Worm (Caenorhabditis elegans) whole organism, young adult: Measurements from ENCODE around the gene atf-6.
A peak's percentile ranks its signal among the peaks of the same experiment; 100 is the strongest.

Experiments used
- B0261.1 ChIP-seq: sonication (generic microtip); optimal IDR thresholded peaks from 2 replicates; lab custom pipeline; 2016; ENCODE audit warnings: mild to moderate bottlenecking, missing genetic modification characterization, moderate library complexity, missing compliant biosample characterization
- C06A6.2 ChIP-seq: fragments of 200-800 bp; sonication (Bioruptor generic); conservative IDR thresholded peaks from 2 replicates; pipeline ENCODE4 v1.3.6; 2022; ENCODE audit warnings: missing genetic modification characterization, missing compliant biosample characterization
- F23B12.7 ChIP-seq: sonication (generic microtip); optimal IDR thresholded peaks from 2 replicates; lab custom pipeline; 2017; ENCODE audit warnings: missing genetic modification characterization, mild to moderate bottlenecking, missing compliant biosample characterization, antibody characterized with exemption, moderate library complexity; ENCODE audit not compliant: insufficient read depth
- F52B5.7 ChIP-seq: sonication (generic microtip); optimal IDR thresholded peaks from 2 replicates; lab custom pipeline; 2016; ENCODE audit warnings: mild to moderate bottlenecking, missing genetic modification characterization, missing compliant biosample characterization
- F55B11.4 ChIP-seq: sonication (generic microtip); optimal IDR thresholded peaks from 2 replicates; lab custom pipeline; 2016; ENCODE audit warnings: missing compliant biosample characterization, missing genetic modification characterization, borderline replicate concordance; ENCODE audit not compliant: insufficient read depth
- K11D2.4 ChIP-seq: fragments of 200-800 bp; sonication (Bioruptor generic); IDR thresholded peaks from 2 replicates; pipeline ENCODE4 v1.3.6; 2022; ENCODE audit warnings: missing genetic modification reagents, missing genetic modification characterization, missing compliant biosample characterization
- Y53G8AR.9 ChIP-seq: fragments of 200-800 bp; sonication (Bioruptor generic); conservative IDR thresholded peaks from 2 replicates; pipeline ENCODE4 v1.3.6; 2022; ENCODE audit warnings: missing genetic modification reagents, missing genetic modification characterization, missing compliant biosample characterization
- ama-1 ChIP-seq, 3 experiments: fragments of 150-350 bp in 1 of 3; sonication (generic microtip) in 2 of 3; optimal IDR thresholded peaks; 2 replicates each; lab custom pipeline; 2014 to 2018; ENCODE audit warnings: missing biosample characterization in 2 of 3, missing genetic modification characterization in 2 of 3, missing genetic modification reagents in 2 of 3
- aptf-2 ChIP-seq: fragments of 200-800 bp; sonication (Bioruptor generic); conservative IDR thresholded peaks from 2 replicates; pipeline ENCODE4 v1.3.6; 2022; ENCODE audit warnings: missing genetic modification reagents, missing genetic modification characterization, missing compliant biosample characterization
- athp-1 ChIP-seq: sonication (generic microtip); optimal IDR thresholded peaks from 2 replicates; lab custom pipeline; 2017; ENCODE audit warnings: mild to moderate bottlenecking, missing genetic modification characterization, missing compliant biosample characterization
- attf-5 ChIP-seq: fragments of 200-800 bp; sonication (Bioruptor generic); optimal IDR thresholded peaks from 2 replicates; lab custom pipeline; 2018; ENCODE audit warnings: mild to moderate bottlenecking, missing genetic modification characterization, missing compliant biosample characterization
- attf-6 ChIP-seq: fragments of 200-800 bp; sonication (Bioruptor generic); IDR thresholded peaks from 2 replicates; pipeline ENCODE4 v1.3.6; 2022; ENCODE audit warnings: missing genetic modification reagents, missing genetic modification characterization, missing compliant biosample characterization
- bed-2 ChIP-seq: fragments of 200-800 bp; sonication (Bioruptor generic); IDR thresholded peaks from 2 replicates; pipeline ENCODE4 v1.3.6; 2022; ENCODE audit warnings: missing genetic modification reagents, missing genetic modification characterization, missing compliant biosample characterization
- cebp-1 ChIP-seq, 2 experiments: fragments of 200-800 bp in 1 of 2; sonication (Bioruptor generic) in 1 of 2; sonication (generic microtip) in 1 of 2; IDR thresholded peaks in 1 of 2; optimal IDR thresholded peaks in 1 of 2; 2 replicates each; pipeline versions ENCODE4 v1.3.6 to Lab custom; 2017 to 2022; ENCODE audit warnings: missing compliant biosample characterization in 2 of 2, missing genetic modification characterization in 2 of 2, mild to moderate bottlenecking in 1 of 2, missing genetic modification reagents in 1 of 2, moderate library complexity in 1 of 2
- ceh-100 ChIP-seq: fragments of 200-800 bp; sonication (Bioruptor generic); IDR thresholded peaks from 2 replicates; pipeline ENCODE4 v1.3.6; 2022; ENCODE audit warnings: missing genetic modification reagents, missing genetic modification characterization, missing compliant biosample characterization
- ceh-27 ChIP-seq: fragments of 200-800 bp; sonication (Bioruptor generic); optimal IDR thresholded peaks from 2 replicates; lab custom pipeline; 2018; ENCODE audit warnings: mild to moderate bottlenecking, missing genetic modification characterization, moderate library complexity, missing compliant biosample characterization
- ceh-91 ChIP-seq: fragments of 200-800 bp; sonication (Bioruptor generic); IDR thresholded peaks from 2 replicates; pipeline ENCODE4 v1.3.6; 2022; ENCODE audit warnings: missing genetic modification reagents, missing genetic modification characterization, missing compliant biosample characterization
- die-1 ChIP-seq: sonication (generic microtip); optimal IDR thresholded peaks from 2 replicates; lab custom pipeline; 2016; ENCODE audit warnings: missing genotype, mild to moderate bottlenecking, missing genetic modification characterization, missing compliant biosample characterization
- efl-1 ChIP-seq: fragments of 150-350 bp; optimal IDR thresholded peaks from 2 replicates; lab custom pipeline; 2014; ENCODE audit warnings: missing biosample characterization, missing genetic modification reagents, missing genetic modification characterization
- egl-18 ChIP-seq: fragments of 200-800 bp; sonication (Bioruptor generic); IDR thresholded peaks from 2 replicates; pipeline ENCODE4 v1.3.6; 2022; ENCODE audit warnings: missing genetic modification reagents, missing genetic modification characterization, missing compliant biosample characterization
- egl-44 ChIP-seq: fragments of 200-800 bp; sonication (Bioruptor generic); IDR thresholded peaks from 2 replicates; pipeline ENCODE4 v1.3.6; 2022; ENCODE audit warnings: missing genetic modification reagents, missing genetic modification characterization, missing compliant biosample characterization
- ets-4 ChIP-seq: fragments of 200-800 bp; sonication (Bioruptor generic); optimal IDR thresholded peaks from 2 replicates; lab custom pipeline; 2018; ENCODE audit warnings: mild to moderate bottlenecking, missing genetic modification characterization, missing compliant biosample characterization
- fkh-3 ChIP-seq: sonication (generic microtip); optimal IDR thresholded peaks from 2 replicates; lab custom pipeline; 2016; ENCODE audit warnings: mild to moderate bottlenecking, missing genetic modification characterization, missing compliant biosample characterization
- gei-17 ChIP-seq: fragments of 200-800 bp; sonication (Bioruptor generic); optimal IDR thresholded peaks from 2 replicates; lab custom pipeline; 2018; ENCODE audit warnings: mild to moderate bottlenecking, missing genetic modification characterization, missing compliant biosample characterization
- hmg-20 ChIP-seq: fragments of 200-800 bp; sonication (Bioruptor generic); IDR thresholded peaks from 2 replicates; pipeline ENCODE4 v1.3.6; 2022; ENCODE audit warnings: missing genetic modification reagents, missing genetic modification characterization, missing compliant biosample characterization
- lin-26 ChIP-seq: fragments of 200-800 bp; sonication (Bioruptor generic); IDR thresholded peaks from 2 replicates; pipeline ENCODE4 v1.3.6; 2022; ENCODE audit warnings: missing genetic modification reagents, missing genetic modification characterization, missing compliant biosample characterization
- lin-40 ChIP-seq: sonication (generic microtip); optimal IDR thresholded peaks from 2 replicates; lab custom pipeline; 2016; ENCODE audit warnings: missing genetic modification characterization, mild to moderate bottlenecking, missing compliant biosample characterization, missing genotype, missing genetic modification reagents
- lir-1 ChIP-seq: fragments of 200-800 bp; sonication (Bioruptor generic); conservative IDR thresholded peaks from 2 replicates; pipeline ENCODE4 v1.3.6; 2022; ENCODE audit warnings: missing genetic modification reagents, missing genetic modification characterization, missing compliant biosample characterization
- lsl-1 ChIP-seq: fragments of 200-800 bp; sonication (Bioruptor generic); optimal IDR thresholded peaks from 2 replicates; lab custom pipeline; 2018; ENCODE audit warnings: mild to moderate bottlenecking, missing genetic modification characterization, moderate library complexity, missing compliant biosample characterization
- lsy-27 ChIP-seq: sonication (generic microtip); optimal IDR thresholded peaks from 2 replicates; lab custom pipeline; 2017; ENCODE audit warnings: missing genetic modification characterization, mild to moderate bottlenecking, missing compliant biosample characterization, antibody characterized with exemption, missing genotype, borderline replicate concordance; ENCODE audit not compliant: insufficient read depth
- madf-3 ChIP-seq: fragments of 200-800 bp; sonication (Bioruptor generic); IDR thresholded peaks from 2 replicates; pipeline ENCODE4 v1.3.6; 2022; ENCODE audit warnings: missing genetic modification reagents, missing genetic modification characterization, missing compliant biosample characterization
- mcd-1 ChIP-seq: fragments of 200-800 bp; sonication (Bioruptor generic); IDR thresholded peaks from 2 replicates; pipeline ENCODE4 v1.3.6; 2022; ENCODE audit warnings: missing genetic modification reagents, missing genetic modification characterization, missing compliant biosample characterization
- mel-28 ChIP-seq: sonication (generic microtip); optimal IDR thresholded peaks from 2 replicates; lab custom pipeline; 2016; ENCODE audit warnings: borderline replicate concordance, mild to moderate bottlenecking, missing genetic modification characterization, missing compliant biosample characterization
- nfya-1 ChIP-seq: sonication (generic microtip); optimal IDR thresholded peaks from 2 replicates; lab custom pipeline; 2017; ENCODE audit warnings: antibody characterized with exemption, missing compliant biosample characterization, missing genetic modification characterization, borderline replicate concordance; ENCODE audit not compliant: insufficient read depth
- nhr-179 ChIP-seq: sonication (generic microtip); optimal IDR thresholded peaks from 2 replicates; lab custom pipeline; 2016; ENCODE audit warnings: mild to moderate bottlenecking, missing genetic modification characterization, missing compliant biosample characterization
- nhr-27 ChIP-seq: fragments of 200-800 bp; sonication (Bioruptor generic); optimal IDR thresholded peaks from 2 replicates; lab custom pipeline; 2018; ENCODE audit warnings: mild to moderate bottlenecking, missing genetic modification characterization, moderate library complexity, missing compliant biosample characterization
- nhr-80 ChIP-seq: sonication (generic microtip); optimal IDR thresholded peaks from 2 replicates; lab custom pipeline; 2016; ENCODE audit warnings: missing genetic modification characterization, missing compliant biosample characterization
- sea-2 ChIP-seq: fragments of 200-800 bp; sonication (Bioruptor generic); IDR thresholded peaks from 2 replicates; pipeline ENCODE4 v1.3.6; 2022; ENCODE audit warnings: missing genetic modification characterization, missing compliant biosample characterization
- snpc-4 ChIP-seq, 5 experiments: fragments of 150-350 bp in 1 of 5; sonication (generic microtip) in 4 of 5; optimal IDR thresholded peaks; 2 replicates each; lab custom pipeline; 2014 to 2018; ENCODE audit warnings: missing genetic modification characterization in 5 of 5, missing biosample characterization in 3 of 5, antibody characterized with exemption in 2 of 5, mild to moderate bottlenecking in 2 of 5, missing compliant biosample characterization in 2 of 5, missing genotype in 2 of 5, moderate library complexity in 2 of 5, missing genetic modification reagents in 1 of 5
- somi-1 ChIP-seq: fragments of 200-800 bp; sonication (Bioruptor generic); optimal IDR thresholded peaks from 2 replicates; lab custom pipeline; 2018; ENCODE audit warnings: mild to moderate bottlenecking, missing genetic modification characterization, missing compliant biosample characterization
- tbp1 ChIP-seq: fragments of 200-800 bp; sonication (Bioruptor generic); optimal IDR thresholded peaks from 2 replicates; lab custom pipeline; 2018; ENCODE audit warnings: mild to moderate bottlenecking, missing genetic modification characterization, missing compliant biosample characterization
- xnd-1 ChIP-seq: sonication (generic microtip); optimal IDR thresholded peaks from 2 replicates; lab custom pipeline; 2016; ENCODE audit warnings: missing genotype, missing genetic modification reagents, missing genetic modification characterization, missing compliant biosample characterization
- ztf-18 ChIP-seq: sonication (generic microtip); optimal IDR thresholded peaks from 2 replicates; lab custom pipeline; 2016; ENCODE audit warnings: missing genotype, mild to moderate bottlenecking, missing genetic modification characterization, missing compliant biosample characterization
- ztf-26 ChIP-seq: sonication (generic microtip); optimal IDR thresholded peaks from 2 replicates; lab custom pipeline; 2017; ENCODE audit warnings: missing genetic modification characterization, missing compliant biosample characterization
- ztf-28 ChIP-seq: fragments of 200-800 bp; sonication (Bioruptor generic); IDR thresholded peaks from 2 replicates; pipeline ENCODE4 v1.3.6; 2022; ENCODE audit warnings: missing genetic modification reagents, missing genetic modification characterization, missing compliant biosample characterization

atf-6 gene

ce11 chrX:12518982-12519381, 38.2 kb downstream of the atf-6 start:
- TF ChIP-seq cebp-1 (GFP tag; IDR thresholded peaks at IDR 0.05; lab: Robert Waterston, UW) (peak; percentile 39; the same call in 1 of the 2 replicates), cebp-1 (tag; optimal IDR thresholded peaks at IDR 0.05; lab: Kevin White, UChicago) (peak; percentile 33), attf-6 (GFP tag; lab: Robert Waterston, UW) (no peak)

ce11 chrX:12523071-12523483, 42.3 kb downstream of the atf-6 start:
- TF ChIP-seq F55B11.4 (tag; lab: Kevin White, UChicago) (no peak), B0261.1 (tag; lab: Kevin White, UChicago) (no peak), gei-17 (GFP tag; lab: Kevin White, UChicago) (no peak), ets-4 (GFP tag; lab: Kevin White, UChicago) (no peak), egl-44 (GFP tag; lab: Robert Waterston, UW) (no peak), snpc-4 (GFP tag; optimal IDR thresholded peaks at IDR 0.05; lab: Kevin White, UChicago) (no peak), snpc-4 (tag; optimal IDR thresholded peaks at IDR 0.05; lab: Kevin White, UChicago) (no peak), die-1 (tag; lab: Kevin White, UChicago) (peak; percentile 18), efl-1 (GFP tag; lab: Kevin White, UChicago) (no peak), cebp-1 (GFP tag; IDR thresholded peaks at IDR 0.05; lab: Robert Waterston, UW) (no peak), cebp-1 (tag; optimal IDR thresholded peaks at IDR 0.05; lab: Kevin White, UChicago) (peak; percentile 43), lir-1 (GFP tag; lab: Robert Waterston, UW) (no peak), F52B5.7 (tag; lab: Kevin White, UChicago) (no peak), tbp1 (no peak), nhr-179 (no peak), nhr-80 (tag; lab: Kevin White, UChicago) (peak; percentile 50), somi-1 (GFP tag; lab: Kevin White, UChicago) (peak; percentile 78), F23B12.7 (peak; percentile 7), K11D2.4 (no peak), Y53G8AR.9 (GFP tag; lab: Robert Waterston, UW) (no peak), mcd-1 (GFP tag; lab: Robert Waterston, UW) (no peak), bed-2 (GFP tag; lab: Robert Waterston, UW) (no peak), ztf-28 (GFP tag; lab: Robert Waterston, UW) (no peak), lin-40 (tag; lab: Kevin White, UChicago) (peak; percentile 85), lin-26 (GFP tag; lab: Robert Waterston, UW) (peak; percentile 39; the same call in 1 of the 2 replicates), ceh-27 (no peak), aptf-2 (no peak), xnd-1 (no peak), ceh-100 (GFP tag; lab: Robert Waterston, UW) (no peak), egl-18 (GFP tag; lab: Robert Waterston, UW) (no peak), nfya-1 (tag; lab: Kevin White, UChicago) (no peak), attf-5 (GFP tag; lab: Kevin White, UChicago) (peak; percentile 21), C06A6.2 (GFP tag; lab: Robert Waterston, UW) (peak; percentile 56), ztf-18 (tag; lab: Kevin White, UChicago) (no peak), nhr-27 (tag; lab: Kevin White, UChicago) (no peak), madf-3 (GFP tag; lab: Robert Waterston, UW) (no peak), ztf-26 (tag; lab: Kevin White, UChicago) (peak; percentile 87), sea-2 (GFP tag; lab: Robert Waterston, UW) (no peak), athp-1 (tag; lab: Kevin White, UChicago) (no peak), ama-1 (optimal IDR thresholded peaks at IDR 0.05; lab: Kevin White, UChicago) (no peak), ama-1 (GFP tag; optimal IDR thresholded peaks at IDR 0.05; lab: Kevin White, UChicago) (no peak), fkh-3 (tag; lab: Kevin White, UChicago) (no peak), mel-28 (no peak), lsl-1 (GFP tag; lab: Kevin White, UChicago) (no peak), ceh-91 (GFP tag; lab: Robert Waterston, UW) (no peak), hmg-20 (GFP tag; lab: Robert Waterston, UW) (no peak), lsy-27 (tag; lab: Kevin White, UChicago) (no peak)
